Worm (Caenorhabditis elegans) whole organism, L4 larva: ENCODE data around the gene ZK370.4.

Source experiments
- F10B5.3 ChIP-seq: sonication (generic microtip); optimal IDR thresholded peaks from 2 replicates; lab custom pipeline; 2016; ENCODE audit warnings: mild to moderate bottlenecking, missing genetic modification characterization, missing compliant biosample characterization
- F49E8.2 ChIP-seq: sonication (generic microtip); optimal IDR thresholded peaks from 2 replicates; lab custom pipeline; 2016; ENCODE audit warnings: missing compliant biosample characterization, mild to moderate bottlenecking, missing genetic modification characterization, borderline replicate concordance
- T20F7.1 ChIP-seq: fragments of 200-800 bp; sonication (Bioruptor generic); optimal IDR thresholded peaks from 2 replicates; lab custom pipeline; 2018; ENCODE audit warnings: mild to moderate bottlenecking, missing genetic modification characterization, missing compliant biosample characterization
- Y105C5A.15 ChIP-seq: fragments of 200-800 bp; sonication (Bioruptor generic); IDR thresholded peaks from 2 replicates; pipeline ENCODE4 v1.3.6; 2022; ENCODE audit warnings: missing genetic modification characterization, missing compliant biosample characterization
- Y48G9A.11 ChIP-seq: fragments of 200-800 bp; sonication (Bioruptor generic); IDR thresholded peaks from 2 replicates; pipeline ENCODE4 v1.3.6; 2022; ENCODE audit warnings: missing genetic modification reagents, missing genetic modification characterization, missing compliant biosample characterization
- Y5F2A.4 ChIP-seq: fragments of 200-800 bp; sonication (Bioruptor generic); optimal IDR thresholded peaks from 2 replicates; lab custom pipeline; 2018; ENCODE audit warnings: mild to moderate bottlenecking, missing genetic modification characterization, missing compliant biosample characterization
- arid-1 ChIP-seq: fragments of 200-800 bp; sonication (Bioruptor generic); conservative IDR thresholded peaks from 2 replicates; pipeline ENCODE4 v1.3.6; 2022; ENCODE audit warnings: missing genetic modification reagents, missing genetic modification characterization, missing compliant biosample characterization
- ceh-28 ChIP-seq: fragments of 150-350 bp; optimal IDR thresholded peaks from 2 replicates; lab custom pipeline; 2014; ENCODE audit warnings: missing biosample characterization, missing genetic modification reagents, missing genetic modification characterization
- ceh-32 ChIP-seq: sonication (generic microtip); optimal IDR thresholded peaks from 2 replicates; lab custom pipeline; 2016; ENCODE audit warnings: mild to moderate bottlenecking, missing genetic modification characterization, missing compliant biosample characterization; ENCODE audit not compliant: poor library complexity
- ceh-82 ChIP-seq: sonication (generic microtip); optimal IDR thresholded peaks from 2 replicates; lab custom pipeline; 2017; ENCODE audit warnings: missing biosample characterization, missing genetic modification characterization
- ctbp-1 ChIP-seq: fragments of 200-800 bp; sonication (Bioruptor generic); IDR thresholded peaks from 2 replicates; pipeline ENCODE4 v1.3.6; 2022; ENCODE audit warnings: missing genetic modification reagents, missing genetic modification characterization, missing compliant biosample characterization
- daf-16 ChIP-seq, 3 experiments: sonication (generic microtip); optimal IDR thresholded peaks; 2 replicates each; lab custom pipeline; 2016 to 2017; ENCODE audit warnings: missing genetic modification characterization in 3 of 3, missing genetic modification reagents in 3 of 3, mild to moderate bottlenecking in 2 of 3, missing compliant biosample characterization in 2 of 3, missing biosample characterization in 1 of 3, moderate library complexity in 1 of 3
- daf-19 ChIP-seq: fragments of 200-800 bp; sonication (Bioruptor generic); conservative IDR thresholded peaks from 2 replicates; pipeline ENCODE4 v1.3.6; 2022; ENCODE audit warnings: missing genetic modification characterization, missing compliant biosample characterization
- daf-8 ChIP-seq: fragments of 200-800 bp; sonication (Bioruptor generic); IDR thresholded peaks from 2 replicates; pipeline ENCODE4 v1.3.6; 2022; ENCODE audit warnings: missing genetic modification characterization, missing compliant biosample characterization
- dmd-6 ChIP-seq: fragments of 200-800 bp; sonication (Bioruptor generic); IDR thresholded peaks from 2 replicates; pipeline ENCODE4 v1.3.6; 2022; ENCODE audit warnings: missing genetic modification reagents, missing genetic modification characterization, missing compliant biosample characterization
- dmd-9 ChIP-seq: fragments of 200-800 bp; sonication (Bioruptor generic); IDR thresholded peaks from 2 replicates; pipeline ENCODE4 v1.3.6; 2022; ENCODE audit warnings: missing genetic modification reagents, missing genetic modification characterization, missing compliant biosample characterization
- egl-43 ChIP-seq: fragments of 200-800 bp; sonication (Bioruptor generic); IDR thresholded peaks from 2 replicates; pipeline ENCODE4 v1.3.6; 2022; ENCODE audit warnings: missing genetic modification reagents, missing genetic modification characterization, missing compliant biosample characterization
- gei-8 ChIP-seq: fragments of 200-800 bp; sonication (Bioruptor generic); optimal IDR thresholded peaks from 2 replicates; lab custom pipeline; 2018; ENCODE audit warnings: mild to moderate bottlenecking, missing genetic modification characterization, missing compliant biosample characterization
- hif-1 ChIP-seq, 2 experiments: sonication (generic microtip); optimal IDR thresholded peaks; 2 replicates each; lab custom pipeline; 2016 to 2017; ENCODE audit warnings: missing compliant biosample characterization in 2 of 2, missing genetic modification characterization in 2 of 2, missing genetic modification reagents in 2 of 2, missing genotype in 2 of 2, mild to moderate bottlenecking in 1 of 2
- hlh-11 ChIP-seq: fragments of 200-800 bp; sonication (Bioruptor generic); optimal IDR thresholded peaks from 2 replicates; lab custom pipeline; 2018; ENCODE audit warnings: mild to moderate bottlenecking, missing genetic modification characterization, missing compliant biosample characterization
- hlh-30 ChIP-seq: sonication (generic microtip); optimal IDR thresholded peaks from 2 replicates; lab custom pipeline; 2017; ENCODE audit warnings: antibody characterized with exemption, mild to moderate bottlenecking, missing genetic modification characterization, missing compliant biosample characterization; ENCODE audit not compliant: insufficient read depth
- hmg-1.1 ChIP-seq: fragments of 200-800 bp; sonication (Bioruptor generic); IDR thresholded peaks from 2 replicates; pipeline ENCODE4 v1.3.6; 2022; ENCODE audit warnings: missing genetic modification reagents, missing genetic modification characterization, missing compliant biosample characterization
- jun-1 ChIP-seq: fragments of 150-350 bp; optimal IDR thresholded peaks from 2 replicates; lab custom pipeline; 2014; ENCODE audit warnings: missing biosample characterization, missing genetic modification reagents, missing genetic modification characterization
- lin-1 ChIP-seq: fragments of 200-800 bp; sonication (Bioruptor generic); IDR thresholded peaks from 2 replicates; pipeline ENCODE4 v1.3.6; 2022; ENCODE audit warnings: missing genetic modification reagents, missing genetic modification characterization, missing compliant biosample characterization
- lin-13 ChIP-seq: fragments of 150-350 bp; optimal IDR thresholded peaks from 2 replicates; lab custom pipeline; 2014; ENCODE audit warnings: missing biosample characterization, missing genetic modification reagents, missing genetic modification characterization
- lin-15B ChIP-seq: fragments of 150-350 bp; sonication (generic microtip); optimal IDR thresholded peaks from 3 replicates; lab custom pipeline; 2014; ENCODE audit warnings: missing biosample characterization, missing genetic modification characterization
- lin-29 ChIP-seq: fragments of 200-800 bp; sonication (Bioruptor generic); IDR thresholded peaks from 2 replicates; pipeline ENCODE4 v1.3.6; 2022; ENCODE audit warnings: missing genetic modification reagents, missing genetic modification characterization, missing compliant biosample characterization
- lsy-2 ChIP-seq, 2 experiments: fragments of 150-350 bp in 1 of 2; sonication (generic microtip) in 1 of 2; optimal IDR thresholded peaks; 2 replicates each; lab custom pipeline; 2014 to 2017; ENCODE audit warnings: missing biosample characterization in 2 of 2, missing genetic modification characterization in 2 of 2
- mdt-29 ChIP-seq: fragments of 200-800 bp; sonication (Bioruptor generic); IDR thresholded peaks from 2 replicates; pipeline ENCODE4 v1.3.6; 2022; ENCODE audit warnings: missing genetic modification reagents, missing genetic modification characterization, missing compliant biosample characterization
- mep-1 ChIP-seq: fragments of 150-350 bp; sonication (generic microtip); optimal IDR thresholded peaks from 3 replicates; lab custom pipeline; 2014; ENCODE audit warnings: missing biosample characterization, missing genetic modification characterization
- nhr-10 ChIP-seq: fragments of 150-350 bp; optimal IDR thresholded peaks from 2 replicates; lab custom pipeline; 2014; ENCODE audit warnings: missing biosample characterization, missing genetic modification characterization
- nhr-102 ChIP-seq: sonication (generic microtip); optimal IDR thresholded peaks from 2 replicates; lab custom pipeline; 2016; ENCODE audit warnings: mild to moderate bottlenecking, missing genetic modification characterization, moderate library complexity, missing compliant biosample characterization
- nhr-11 ChIP-seq: fragments of 150-350 bp; optimal IDR thresholded peaks from 2 replicates; lab custom pipeline; 2014; ENCODE audit warnings: missing biosample characterization, missing genetic modification characterization
- nhr-28 ChIP-seq: fragments of 150-350 bp; optimal IDR thresholded peaks from 2 replicates; lab custom pipeline; 2014; ENCODE audit warnings: missing biosample characterization, missing genetic modification characterization
- nhr-42 ChIP-seq: fragments of 200-800 bp; sonication (Bioruptor generic); IDR thresholded peaks from 2 replicates; pipeline ENCODE4 v1.3.6; 2022; ENCODE audit warnings: missing genetic modification characterization, missing compliant biosample characterization
- nhr-6 ChIP-seq: fragments of 150-350 bp; optimal IDR thresholded peaks from 2 replicates; lab custom pipeline; 2014; ENCODE audit warnings: missing biosample characterization, missing genetic modification characterization
- nhr-77 ChIP-seq: fragments of 150-350 bp; optimal IDR thresholded peaks from 2 replicates; lab custom pipeline; 2014; ENCODE audit warnings: missing biosample characterization, missing genetic modification characterization
- pha-4 ChIP-seq, 2 experiments: fragments of 150-350 bp in 1 of 2; fragments of 200-800 bp in 1 of 2; sonication (Bioruptor generic) in 1 of 2; IDR thresholded peaks in 1 of 2; optimal IDR thresholded peaks in 1 of 2; 2 replicates each; pipeline versions ENCODE4 v1.3.6 to Lab custom; 2014 to 2022; ENCODE audit warnings: missing genetic modification characterization in 2 of 2, missing genetic modification reagents in 2 of 2, missing biosample characterization in 1 of 2, missing compliant biosample characterization in 1 of 2
- pqm-1 ChIP-seq: sonication (generic microtip); optimal IDR thresholded peaks from 2 replicates; lab custom pipeline; 2017; ENCODE audit warnings: missing biosample characterization, missing genetic modification characterization
- rbr-2 ChIP-seq: sonication (generic microtip); optimal IDR thresholded peaks from 2 replicates; lab custom pipeline; 2016; ENCODE audit warnings: missing genotype, missing genetic modification characterization, missing compliant biosample characterization
- sdz-12 ChIP-seq: fragments of 200-800 bp; sonication (Bioruptor generic); optimal IDR thresholded peaks from 2 replicates; lab custom pipeline; 2018; ENCODE audit warnings: mild to moderate bottlenecking, missing genetic modification characterization, missing compliant biosample characterization
- set-16 ChIP-seq: fragments of 200-800 bp; sonication (Bioruptor generic); IDR thresholded peaks from 2 replicates; pipeline ENCODE4 v1.3.6; 2022; ENCODE audit warnings: missing genetic modification reagents, missing genetic modification characterization, missing compliant biosample characterization
- snpc-1.2 ChIP-seq: fragments of 200-800 bp; sonication (Bioruptor generic); IDR thresholded peaks from 2 replicates; pipeline ENCODE4 v1.3.6; 2022; ENCODE audit warnings: missing genetic modification reagents, missing genetic modification characterization, missing compliant biosample characterization
- spr-1 ChIP-seq: sonication (generic microtip); optimal IDR thresholded peaks from 2 replicates; lab custom pipeline; 2016; ENCODE audit warnings: mild to moderate bottlenecking, missing genetic modification characterization, missing compliant biosample characterization
- unc-130 ChIP-seq: sonication (generic microtip); optimal IDR thresholded peaks from 2 replicates; lab custom pipeline; 2016; ENCODE audit warnings: missing genetic modification reagents, missing genetic modification characterization, missing compliant biosample characterization
- unc-62 ChIP-seq, 3 experiments: fragments of 150-350 bp in 1 of 3; sonication (generic microtip); optimal IDR thresholded peaks in 2 of 3; peaks in 1 of 3; 1 replicate in 1 of 3; 2 replicates in 2 of 3; lab custom pipeline; 2014 to 2017; ENCODE audit warnings: missing biosample characterization in 3 of 3, missing genetic modification characterization in 3 of 3, missing genetic modification reagents in 3 of 3, missing genotype in 1 of 3
- zfp-2 ChIP-seq: sonication (generic microtip); optimal IDR thresholded peaks from 2 replicates; lab custom pipeline; 2016; ENCODE audit warnings: mild to moderate bottlenecking, missing genetic modification characterization, missing compliant biosample characterization
- zip-11 ChIP-seq: fragments of 200-800 bp; sonication (Bioruptor generic); IDR thresholded peaks from 2 replicates; pipeline ENCODE4 v1.3.6; 2022; ENCODE audit warnings: missing genetic modification characterization, missing compliant biosample characterization

ZK370.4 gene

DNA sequence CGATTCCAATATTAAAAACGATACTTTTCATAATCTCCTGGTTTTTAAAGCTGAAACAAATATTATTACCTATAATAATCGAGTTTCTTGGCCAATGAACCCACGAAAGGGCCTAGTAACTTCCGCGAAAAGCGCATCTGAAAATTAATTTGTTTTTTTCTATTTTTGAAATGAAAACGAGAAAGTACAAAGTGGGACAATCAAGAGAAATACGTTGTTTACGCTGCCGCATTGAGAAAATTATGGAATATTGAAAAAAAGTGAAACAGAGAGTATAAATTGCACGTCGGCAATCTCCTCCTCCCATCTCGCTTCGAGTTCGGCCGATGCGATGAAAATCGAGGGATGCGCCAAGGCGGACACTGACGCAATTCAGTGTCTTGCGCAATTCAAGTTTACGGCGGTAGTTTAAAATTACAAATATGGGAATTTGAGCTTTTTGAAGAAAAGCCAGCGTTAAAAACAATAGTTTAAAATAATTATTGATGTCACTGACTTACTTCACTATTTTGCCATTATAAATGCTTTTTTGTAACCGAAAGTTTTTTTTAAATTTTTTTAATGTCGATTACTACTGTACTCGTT, 10.2 kb upstream of the ZK370.4 start, which contains the start of gene pdhk-2 (continued):
- TF ChIP-seq dmd-9 (GFP tag; lab: Robert Waterston, UW) = peak; percentile 82
- TF ChIP-seq F49E8.2 (tag; lab: Kevin White, UChicago) = peak; percentile 73
- TF ChIP-seq F10B5.3 = peak; percentile 68
- TF ChIP-seq nhr-11 (tag; lab: Kevin White, UChicago) = peak; percentile 72
- no peak for TF ChIP-seq nhr-10 (tag; lab: Kevin White, UChicago)
- peak; percentile 33 for TF ChIP-seq lin-15B (tag; lab: Kevin White, UChicago)
- peak; percentile 90 for TF ChIP-seq ctbp-1 (GFP tag; lab: Robert Waterston, UW)
- peak in 1 of 2 experiments; percentile 98 for TF ChIP-seq unc-62 (GFP tag; optimal IDR thresholded peaks at IDR 0.05 in 1 of 2; lab: Kevin White, UChicago)
- TF ChIP-seq unc-62 (tag; optimal IDR thresholded peaks at IDR 0.05; lab: Kevin White, UChicago) = no peak
- peak; percentile 91 for TF ChIP-seq arid-1 (GFP tag; lab: Robert Waterston, UW)
- TF ChIP-seq gei-8 = peak; percentile 26
- no peak for TF ChIP-seq pqm-1 (tag; lab: Kevin White, UChicago)
- peak in 1 of 2 experiments; percentile 74 for TF ChIP-seq daf-16 (GFP tag; optimal IDR thresholded peaks at IDR 0.05; lab: Kevin White, UChicago)
- peak; percentile 68 for TF ChIP-seq daf-16 (tag; optimal IDR thresholded peaks at IDR 0.05; lab: Kevin White, UChicago)
- TF ChIP-seq hlh-30 (tag; lab: Kevin White, UChicago) = peak; percentile 87
- peak; percentile 94 for TF ChIP-seq dmd-6 (GFP tag; lab: Robert Waterston, UW)
- no peak for TF ChIP-seq zip-11 (GFP tag; lab: Robert Waterston, UW)
- TF ChIP-seq lin-13 (GFP tag; lab: Kevin White, UChicago) = peak; percentile 82
- peak; percentile 44 for TF ChIP-seq ceh-32 (tag; lab: Kevin White, UChicago)
- no peak for TF ChIP-seq Y5F2A.4 (GFP tag; lab: Kevin White, UChicago)
- TF ChIP-seq mdt-29 (GFP tag; lab: Robert Waterston, UW) = peak; percentile 68; the same call in 1 of the 2 replicates
- peak; percentile 90 for TF ChIP-seq rbr-2 (tag; lab: Kevin White, UChicago)
- TF ChIP-seq pha-4 (GFP tag; IDR thresholded peaks at IDR 0.05; lab: Robert Waterston, UW) = peak; percentile 80
- TF ChIP-seq pha-4 (tag; optimal IDR thresholded peaks at IDR 0.05; lab: Kevin White, UChicago) = peak; percentile 23
- peak; percentile 90 for TF ChIP-seq nhr-6 (tag; lab: Kevin White, UChicago)
- peak; percentile 55; the same call in 1 of the 2 replicates for TF ChIP-seq lin-1 (GFP tag; lab: Robert Waterston, UW)
- TF ChIP-seq Y105C5A.15 (GFP tag; lab: Robert Waterston, UW) = no peak
- TF ChIP-seq egl-43 (GFP tag; lab: Robert Waterston, UW) = no peak
- peak; percentile 73 for TF ChIP-seq nhr-77 (tag; lab: Kevin White, UChicago)
- TF ChIP-seq unc-130 (GFP tag; lab: Kevin White, UChicago) = peak; percentile 53
- no peak for TF ChIP-seq daf-8 (GFP tag; lab: Robert Waterston, UW)
- peak; percentile 73 for TF ChIP-seq daf-19 (GFP tag; lab: Robert Waterston, UW)
- TF ChIP-seq ceh-28 (tag; lab: Kevin White, UChicago) = no peak
- peak; percentile 73 for TF ChIP-seq nhr-28 (tag; lab: Kevin White, UChicago)
- TF ChIP-seq nhr-42 (GFP tag; lab: Robert Waterston, UW) = peak; percentile 76; the same call in 1 of the 2 replicates
- TF ChIP-seq zfp-2 = no peak
- peak; percentile 83 for TF ChIP-seq jun-1 (tag; lab: Kevin White, UChicago)
- peak; percentile 46 to 87 for TF ChIP-seq hif-1 (tag; optimal IDR thresholded peaks at IDR 0.05; lab: Kevin White, UChicago)
- TF ChIP-seq sdz-12 = no peak
- TF ChIP-seq mep-1 = peak; percentile 96
- TF ChIP-seq set-16 (GFP tag; lab: Robert Waterston, UW) = peak; percentile 49; the same call in 1 of the 2 replicates
- TF ChIP-seq hmg-1.1 (GFP tag; lab: Robert Waterston, UW) = peak; percentile 91
- no peak; the same call in 1 of the 2 replicates for TF ChIP-seq snpc-1.2 (GFP tag; lab: Robert Waterston, UW)
- peak; percentile 79 for TF ChIP-seq lin-29
- peak; percentile 91 for TF ChIP-seq nhr-102 (tag; lab: Kevin White, UChicago)
- peak; percentile 67; the same call in 1 of the 2 replicates for TF ChIP-seq Y48G9A.11
- peak; percentile 68 to 95 for TF ChIP-seq lsy-2 (tag; optimal IDR thresholded peaks at IDR 0.05; lab: Kevin White, UChicago)
- peak; percentile 86 for TF ChIP-seq spr-1 (tag; lab: Kevin White, UChicago)
- no peak for TF ChIP-seq ceh-82
- TF ChIP-seq hlh-11 (tag; lab: Kevin White, UChicago) = peak; percentile 94
- TF ChIP-seq T20F7.1 = peak; percentile 89
